Worm (Caenorhabditis elegans): ENCODE data around the gene C26B9.5.

Gene C26B9.5

ce11 chrX:5342007-5342406 is 12.7 kb downstream of the C26B9.5 start, which contains the start of gene C26B9.7:
C26B9.7 (plus strand) TSS chrX:5342307.
- TF ChIP-seq nhr-25 (tag; optimal IDR thresholded peaks at IDR 0.05): no peak
- no peak for TF ChIP-seq lsy-2 (tag; optimal IDR thresholded peaks at IDR 0.05)
- TF ChIP-seq ztf-4 (tag; optimal IDR thresholded peaks at IDR 0.05): no peak
- TF ChIP-seq elt-3 (tag; optimal IDR thresholded peaks at IDR 0.05): no peak
- no peak for TF ChIP-seq nhr-21 (tag; optimal IDR thresholded peaks at IDR 0.05)
- TF ChIP-seq crh-2 (tag; optimal IDR thresholded peaks at IDR 0.05): no peak
- TF ChIP-seq C34F6.9 (tag; optimal IDR thresholded peaks at IDR 0.05): no peak
- TF ChIP-seq zag-1 (tag; optimal IDR thresholded peaks at IDR 0.05): no peak
- no peak for TF ChIP-seq ZK546.5 (tag; optimal IDR thresholded peaks at IDR 0.05)
- TF ChIP-seq elt-1 (tag; optimal IDR thresholded peaks at IDR 0.05): no peak
- no peak for TF ChIP-seq ztf-11 (tag; optimal IDR thresholded peaks at IDR 0.05)
- TF ChIP-seq nhr-23 (tag; optimal IDR thresholded peaks at IDR 0.05): no peak
- no peak for TF ChIP-seq fos-1 (tag; optimal IDR thresholded peaks at IDR 0.05)
- no peak for TF ChIP-seq sem-4 (tag; optimal IDR thresholded peaks at IDR 0.05)
- TF ChIP-seq lin-13 (GFP tag; optimal IDR thresholded peaks at IDR 0.05): no peak
- TF ChIP-seq unc-62 (GFP tag; optimal IDR thresholded peaks at IDR 0.05): no peak
- TF ChIP-seq nhr-10 (tag; optimal IDR thresholded peaks at IDR 0.05): no peak
- no peak for TF ChIP-seq ztf-1 (GFP tag; conservative IDR thresholded peaks at IDR 0.05)
- TF ChIP-seq unc-55 (GFP tag; optimal IDR thresholded peaks at IDR 0.05): no peak

ce11 chrX:5344287-5344686 is 15.0 kb downstream of the C26B9.5 start, which contains the start of gene C26B9.1:
C26B9.1 (plus strand) TSS chrX:5344587.
- TF ChIP-seq C34F6.9 (tag; optimal IDR thresholded peaks at IDR 0.05) (peak; percentile 14), mbf-1 (tag; optimal IDR thresholded peaks at IDR 0.05) (no peak), ZK546.5 (tag; optimal IDR thresholded peaks at IDR 0.05) (no peak), sma-9 (GFP tag; optimal IDR thresholded peaks at IDR 0.05) (peak; percentile 24), sma-9 (tag; optimal IDR thresholded peaks at IDR 0.05) (no peak), mdl-1 (tag; optimal IDR thresholded peaks at IDR 0.05) (no peak)

- peak; percentile 10 for TF ChIP-seq fos-1 (tag; optimal IDR thresholded peaks at IDR 0.05)
- no peak for TF ChIP-seq aly-2 (tag; optimal IDR thresholded peaks at IDR 0.05)
Measured at ce11 chrX:5346303-5346702, 17.0 kb downstream of the C26B9.5 start.

ce11 chrX:5347856-5348255 is 18.6 kb downstream of the C26B9.5 start:
- TF ChIP-seq zag-1 (tag; optimal IDR thresholded peaks at IDR 0.05) (peak; percentile 13), sem-4 (tag; optimal IDR thresholded peaks at IDR 0.05) (no peak)

ce11 chrX:5348529-5349148 is 19.4 kb downstream of the C26B9.5 start, which contains the start of gene syx-3:
syx-3 (plus strand) TSS chrX:5349098.
- TF ChIP-seq nhr-10 (tag; optimal IDR thresholded peaks at IDR 0.05) (no peak), ceh-16 (tag; optimal IDR thresholded peaks at IDR 0.05) (no peak), sma-3 (GFP tag; optimal IDR thresholded peaks at IDR 0.05) (no peak), elt-3 (tag; optimal IDR thresholded peaks at IDR 0.05) (no peak), snpc-4 (tag; optimal IDR thresholded peaks at IDR 0.05) (no peak), nhr-6 (tag; optimal IDR thresholded peaks at IDR 0.05) (no peak), nhr-23 (tag; optimal IDR thresholded peaks at IDR 0.05) (no peak), unc-39 (tag; optimal IDR thresholded peaks at IDR 0.05) (no peak)

ce11 chrX:5354022-5354876 is 25.0 kb downstream of the C26B9.5 start, which contains the start of gene pfn-2:
pfn-2 (minus strand) TSS chrX:5354072.
- TF ChIP-seq fos-1 (tag; optimal IDR thresholded peaks at IDR 0.05) (peak; percentile 16), nhr-129 (tag; optimal IDR thresholded peaks at IDR 0.05) (no peak), crh-2 (tag; optimal IDR thresholded peaks at IDR 0.05) (peak; percentile 3), unc-55 (GFP tag; optimal IDR thresholded peaks at IDR 0.05) (peak; percentile 44), F13H6.1 (tag; optimal IDR thresholded peaks at IDR 0.05) (peak; percentile 29), C34F6.9 (tag; optimal IDR thresholded peaks at IDR 0.05) (no peak), zag-1 (tag; optimal IDR thresholded peaks at IDR 0.05) (no peak), snpc-4 (tag; optimal IDR thresholded peaks at IDR 0.05) (peak; percentile 21), lsy-2 (tag; optimal IDR thresholded peaks at IDR 0.05) (no peak), aly-2 (tag; optimal IDR thresholded peaks at IDR 0.05) (no peak)
